Worm (Caenorhabditis elegans) whole organism, early embryonic: ENCODE measurements around the gene C47A10.16.

Experiments used
- aly-1 ChIP-seq: sonication (generic microtip); optimal IDR thresholded peaks from 2 replicates; lab custom pipeline; 2016; ENCODE audit warnings: missing genetic modification characterization, missing compliant biosample characterization
- ama-1 ChIP-seq: fragments of 150-350 bp; optimal IDR thresholded peaks from 2 replicates; lab custom pipeline; 2014
- ceh-13 ChIP-seq: fragments of 200-800 bp; sonication (Bioruptor generic); optimal IDR thresholded peaks from 2 replicates; lab custom pipeline; 2018; ENCODE audit warnings: mild to moderate bottlenecking, missing genetic modification characterization, missing compliant biosample characterization
- ceh-36 ChIP-seq: sonication (generic microtip); optimal IDR thresholded peaks from 2 replicates; lab custom pipeline; 2016; ENCODE audit warnings: missing genetic modification characterization, inconsistent platforms, missing compliant biosample characterization
- ets-7 ChIP-seq: sonication (generic microtip); optimal IDR thresholded peaks from 2 replicates; lab custom pipeline; 2016; ENCODE audit warnings: missing genotype, missing genetic modification characterization, missing compliant biosample characterization
- flt-1 ChIP-seq: fragments of 200-800 bp; sonication (Bioruptor generic); IDR thresholded peaks from 2 replicates; pipeline ENCODE4 v1.3.6; 2022; ENCODE audit warnings: missing genetic modification characterization, missing compliant biosample characterization
- hnd-1 ChIP-seq: sonication (generic microtip); optimal IDR thresholded peaks from 2 replicates; lab custom pipeline; 2016; ENCODE audit warnings: missing genetic modification characterization, missing compliant biosample characterization

DNA sequence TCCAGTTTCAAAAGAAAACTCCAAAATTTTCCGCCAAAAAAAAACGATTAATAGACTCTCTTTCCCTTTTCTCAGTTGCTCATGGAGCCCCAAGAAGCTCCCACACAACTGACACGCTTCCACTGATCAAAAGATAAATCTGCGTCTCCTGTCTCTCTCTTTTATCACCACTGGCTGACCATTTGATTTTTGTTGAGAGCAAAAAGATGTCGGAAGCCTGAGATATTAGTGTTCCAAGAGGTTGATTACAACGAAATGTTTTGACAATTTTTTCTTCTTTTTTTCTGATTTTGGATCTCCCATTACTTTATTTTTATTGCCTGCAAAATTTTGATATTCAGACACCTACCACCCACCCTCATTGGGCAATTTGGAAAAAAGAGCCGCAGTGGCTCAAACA is 32.5 kb downstream of the C47A10.16 start, which contains the start of gene twk-42:
- no peak for TF ChIP-seq ceh-13
- no peak for TF ChIP-seq ets-7 (tag; lab: Kevin White, UChicago)
- TF ChIP-seq ama-1 (lab: Kevin White, UChicago): no peak
- no peak for TF ChIP-seq aly-1
- no peak for TF ChIP-seq flt-1 (GFP tag; lab: Robert Waterston, UW)
- no peak for TF ChIP-seq ceh-36
- no peak for TF ChIP-seq hnd-1 (tag; lab: Kevin White, UChicago)
